Worm (Caenorhabditis elegans) whole organism, L4/young adult: ENCODE results near the gene F21C10.19.

Experiments used
- dao-5 ChIP-seq: sonication (generic microtip); optimal IDR thresholded peaks from 2 replicates; lab custom pipeline; 2016; ENCODE audit warnings: missing genotype, missing genetic modification characterization, moderate library complexity, missing compliant biosample characterization
- him-1 ChIP-seq: sonication (generic microtip); optimal IDR thresholded peaks from 2 replicates; lab custom pipeline; 2016; ENCODE audit warnings: missing genotype, missing genetic modification reagents, missing genetic modification characterization, missing compliant biosample characterization

DNA sequence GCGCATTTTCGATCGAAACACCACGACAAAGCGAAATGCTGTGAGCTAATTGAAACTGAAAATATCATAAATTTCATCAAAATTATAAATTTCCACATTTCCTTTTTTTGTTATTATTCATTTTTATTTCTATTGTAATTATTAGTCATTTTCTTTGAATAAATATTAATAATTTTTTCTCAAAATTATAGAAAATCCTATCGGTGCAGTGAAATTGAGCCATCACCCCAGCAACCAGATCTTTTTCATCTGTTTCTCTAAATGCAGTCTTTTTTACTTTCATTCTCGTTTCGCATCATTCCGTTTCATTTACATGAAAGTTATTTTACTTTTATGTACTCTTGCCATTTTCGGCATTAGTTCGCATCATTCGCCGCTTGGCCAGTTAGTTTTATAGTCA lies 8.9 kb upstream of the F21C10.19 start, which contains the start of gene F21C10.13:
- TF ChIP-seq him-1 (tag; lab: Kevin White, UChicago) (no peak), dao-5 (tag; lab: Kevin White, UChicago) (no peak)
